Fruit fly (Drosophila melanogaster) whole organism, larva: Measurements from ENCODE around the gene CG4586.

Source experiments
- noc ChIP-seq: fragments of 200-800 bp; sonication (Bioruptor generic); optimal IDR thresholded peaks from 3 replicates; lab custom pipeline; 2019; ENCODE audit warnings: missing biosample characterization, mild to moderate bottlenecking, missing genetic modification characterization, moderate library complexity

Gene CG4586

DNA sequence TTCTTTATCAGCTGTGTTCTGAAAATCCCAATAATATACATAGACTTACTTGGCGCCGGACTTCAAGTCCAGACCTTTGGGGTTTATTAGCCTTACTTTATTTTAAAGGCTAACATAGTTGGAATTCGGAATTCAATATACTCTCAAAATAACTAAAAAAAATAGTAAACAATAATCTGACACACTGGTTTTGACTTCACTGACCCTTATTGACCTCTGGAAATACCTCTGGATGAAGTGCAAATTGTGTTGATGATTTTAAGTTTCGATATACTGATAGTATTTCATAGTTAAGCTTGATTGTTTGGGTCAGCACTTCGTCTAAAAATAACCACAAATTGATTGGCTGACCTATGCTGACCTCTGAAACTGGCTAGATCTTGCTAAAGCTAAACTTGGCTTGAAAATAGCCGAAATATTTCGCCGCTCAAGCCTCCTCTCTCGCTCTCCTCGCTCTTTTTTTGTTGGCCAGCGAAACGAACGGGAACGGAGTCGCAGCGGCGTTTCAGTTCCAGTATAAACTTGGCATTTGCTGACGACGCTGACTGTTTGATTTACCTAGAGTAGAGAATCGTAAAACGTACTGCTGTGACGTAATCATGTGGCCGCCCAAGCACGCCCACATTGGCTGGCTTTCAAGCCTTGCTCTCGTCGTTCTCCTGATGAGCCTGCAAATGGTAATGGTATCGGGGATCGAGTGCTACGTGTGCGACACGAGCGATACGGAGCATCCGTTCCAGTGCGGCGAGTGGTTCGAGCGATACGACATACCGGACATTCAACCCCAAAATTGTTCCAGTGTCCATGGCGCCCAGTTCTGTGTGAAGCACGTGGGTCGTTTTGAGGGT, 16.5 kb downstream of the CG4586 start, which contains the start of gene bou:
bou (plus strand) TSS at position 507 of the 848 bp plus-strand sequence.
- no peak for TF ChIP-seq noc (tag; lab: Kevin White, UChicago)

DNA sequence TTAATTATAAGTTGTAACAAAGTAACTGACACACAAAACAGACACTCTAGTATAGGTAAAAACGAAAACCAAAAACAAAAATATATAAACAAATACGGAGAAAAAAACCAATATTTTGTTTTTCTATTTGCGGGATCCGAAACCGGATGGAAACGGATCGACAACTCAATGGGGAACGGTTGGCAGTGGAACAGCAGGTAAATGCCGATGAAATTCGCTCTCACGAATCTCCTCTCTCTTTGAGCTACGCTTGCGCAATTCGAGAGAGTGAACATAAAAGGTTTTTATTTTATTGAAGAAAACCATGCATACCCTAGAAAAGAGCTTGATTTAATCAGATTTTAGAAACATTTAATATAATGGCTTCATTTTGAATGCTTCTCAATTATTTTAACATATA, 17.4 kb downstream of the CG4586 start:
- TF ChIP-seq noc (tag; lab: Kevin White, UChicago) = no peak

DNA sequence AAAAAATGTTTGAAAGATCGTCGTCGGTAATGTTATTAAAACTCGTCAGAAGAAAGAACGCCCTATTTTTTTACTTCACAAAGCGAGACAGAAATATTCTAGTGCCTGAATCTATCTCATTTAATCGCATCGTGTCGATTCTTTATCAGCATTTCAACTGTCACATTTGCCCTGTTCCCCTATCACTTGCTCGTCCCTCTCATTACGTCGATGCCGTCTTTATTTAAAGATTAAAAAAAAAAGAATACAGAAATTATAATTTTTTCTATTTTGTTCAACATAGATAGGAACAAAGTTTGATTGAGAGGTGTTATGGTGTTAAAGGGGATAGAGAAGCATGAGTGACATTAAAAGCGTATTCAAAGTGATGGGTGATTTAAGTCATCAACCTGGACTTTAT, 18.4 kb downstream of the CG4586 start:
- TF ChIP-seq noc (tag; lab: Kevin White, UChicago) = peak; percentile 14

DNA sequence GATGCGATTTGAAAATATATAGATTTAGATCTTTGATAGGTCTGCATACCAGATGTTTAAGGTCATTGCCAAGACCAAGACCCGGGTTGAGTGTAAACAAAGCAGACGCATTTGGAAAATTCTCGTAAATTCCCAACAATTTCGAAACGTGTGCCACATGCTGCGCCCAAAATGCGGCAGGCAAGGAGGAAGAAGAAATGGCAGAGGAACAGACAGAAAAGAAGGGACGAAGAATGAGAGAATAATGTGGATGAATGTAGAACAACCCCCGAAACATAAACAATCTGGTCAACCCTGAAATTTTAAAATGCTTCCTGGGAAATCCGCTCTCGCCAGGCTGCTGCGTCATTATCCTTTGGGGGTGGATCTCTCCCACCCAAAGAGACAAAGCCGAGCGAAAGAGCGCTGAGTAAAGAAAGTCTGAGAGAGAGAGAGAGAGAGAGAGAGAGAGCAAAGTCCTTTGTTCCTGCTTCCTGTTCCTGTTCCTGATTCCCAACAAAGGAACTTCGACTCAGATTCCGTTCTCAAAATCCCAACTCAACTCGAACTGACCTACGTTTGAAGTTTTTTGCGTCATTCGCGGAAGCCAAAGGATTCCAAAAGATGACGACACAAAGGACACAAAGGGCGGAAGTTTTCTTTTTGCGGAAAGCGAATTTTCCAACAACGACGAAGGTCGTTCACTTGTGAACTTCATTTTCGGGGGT, 19.1 kb downstream of the CG4586 start:
- no peak for TF ChIP-seq noc (tag; lab: Kevin White, UChicago)

DNA sequence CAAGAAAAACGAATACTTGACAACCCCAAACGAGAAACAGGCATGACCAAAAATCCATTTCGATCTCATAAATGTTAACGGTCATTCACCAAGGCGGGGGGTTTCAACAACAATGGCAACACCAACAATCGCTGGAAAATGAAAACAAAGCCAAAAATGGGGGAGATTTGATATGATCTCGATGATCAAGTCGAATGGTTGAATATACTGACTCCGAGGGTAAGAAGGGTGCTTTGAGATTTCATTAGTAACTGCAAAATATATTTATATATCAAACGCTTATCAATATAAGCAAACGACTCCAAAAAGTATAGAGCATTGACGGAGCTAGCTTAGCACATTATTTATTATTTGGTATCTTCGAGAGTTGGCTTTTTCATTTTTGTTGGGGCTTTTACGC, 20.4 kb downstream of the CG4586 start:
- peak; percentile 38 for TF ChIP-seq noc (tag; lab: Kevin White, UChicago)

DNA sequence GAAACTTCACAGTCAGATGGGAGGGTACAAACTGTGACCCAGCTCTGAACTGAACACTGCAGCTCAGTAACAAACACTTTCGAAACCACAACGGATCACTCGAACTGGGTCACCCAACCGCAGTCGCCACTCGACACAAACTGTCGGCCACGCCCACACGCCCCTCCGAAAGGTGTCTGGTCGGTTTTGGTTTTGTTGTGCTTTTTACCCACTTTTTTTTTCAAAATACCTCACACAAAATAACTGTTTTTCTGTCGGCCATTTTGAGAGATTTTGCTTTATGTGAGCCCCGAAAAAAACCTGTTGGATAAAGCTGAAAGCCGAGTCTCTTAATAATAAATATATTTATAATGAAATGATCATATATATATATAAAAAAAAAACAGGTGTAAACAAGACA, 21.6 kb downstream of the CG4586 start, which contains the start of gene ogre:
ogre (minus strand) TSS at position 33 of the 400 bp plus-strand sequence.
- no peak for TF ChIP-seq noc (tag; lab: Kevin White, UChicago)

DNA sequence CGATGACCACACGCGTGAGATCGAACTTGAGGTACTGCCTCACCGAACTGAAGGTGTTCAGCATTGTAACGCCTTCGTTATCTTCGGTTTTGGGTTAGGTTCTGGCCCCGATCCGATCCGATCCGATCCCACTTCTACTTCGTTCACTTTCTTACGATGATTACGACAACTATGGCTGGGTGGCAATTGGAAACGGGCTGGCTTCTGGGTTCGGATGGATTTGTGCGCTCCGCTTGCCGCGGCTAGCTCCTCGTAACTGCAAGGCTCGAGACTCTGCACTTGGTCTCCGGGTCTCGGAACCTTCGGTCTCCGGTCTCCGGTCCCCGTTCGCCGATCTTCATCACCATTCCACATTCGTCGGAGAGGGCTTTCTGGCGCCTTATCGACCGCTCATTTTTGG, 23.6 kb downstream of the CG4586 start, which contains the start of gene Inx7:
Inx7 (minus strand) TSS at position 263 of the 400 bp plus-strand sequence.
- no peak for TF ChIP-seq noc (tag; lab: Kevin White, UChicago)

DNA sequence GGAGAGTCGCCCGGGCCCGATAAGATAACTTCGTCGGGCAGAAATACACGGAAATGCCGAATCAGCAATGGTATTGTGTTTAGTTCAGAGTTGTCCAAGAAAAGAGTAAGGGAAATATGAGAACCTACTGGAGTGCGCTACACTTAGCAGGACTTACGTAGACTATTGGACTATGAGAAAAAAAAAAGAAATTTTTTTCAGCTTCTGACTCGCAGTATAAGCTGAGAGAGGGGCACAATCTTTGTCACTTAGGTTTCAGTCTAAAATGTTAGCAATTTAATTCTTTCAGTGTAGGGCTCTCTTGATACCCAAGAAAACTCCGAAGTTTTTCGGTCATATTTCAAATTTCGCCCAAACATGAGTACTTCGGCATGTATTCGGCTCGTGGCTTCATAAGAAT, 24.0 kb downstream of the CG4586 start:
- TF ChIP-seq noc (tag; lab: Kevin White, UChicago) = peak; percentile 75

DNA sequence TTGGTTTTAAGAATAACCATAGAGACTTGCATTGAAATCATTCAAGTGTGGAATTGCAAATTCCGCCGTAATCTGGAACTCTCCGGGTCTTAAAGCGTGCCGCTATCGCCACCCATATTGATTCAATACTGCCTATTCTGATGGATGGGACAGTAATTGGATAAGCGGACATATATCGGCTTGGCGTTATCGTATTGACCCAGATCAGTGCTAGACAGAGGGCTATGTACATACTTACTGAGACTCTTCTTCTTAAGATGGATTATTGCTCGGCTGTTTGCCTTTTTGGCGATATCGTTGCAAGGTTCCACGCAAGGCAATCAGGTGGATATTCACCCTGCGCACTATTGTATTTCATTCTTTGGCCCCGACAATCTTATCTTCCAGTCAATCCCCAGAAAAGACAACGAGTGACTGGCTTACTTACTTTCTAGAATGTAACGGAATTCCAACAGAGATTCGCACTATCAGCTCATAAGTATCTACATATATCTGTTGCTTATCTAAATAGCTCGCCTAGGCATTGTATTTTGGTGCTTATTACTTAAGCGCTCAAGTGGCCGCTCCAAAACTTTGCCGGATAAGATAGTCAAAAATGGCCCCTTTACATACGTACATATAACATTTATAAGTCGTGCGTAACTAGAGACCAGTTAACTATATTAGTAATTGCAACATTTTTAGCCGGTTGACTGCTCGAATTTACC, 24.9 kb downstream of the CG4586 start:
- TF ChIP-seq noc (tag; lab: Kevin White, UChicago) = no peak

dm6 chrX:6995258-6995657, 25.5 kb downstream of the CG4586 start:
- no peak for TF ChIP-seq noc (tag; lab: Kevin White, UChicago)

DNA sequence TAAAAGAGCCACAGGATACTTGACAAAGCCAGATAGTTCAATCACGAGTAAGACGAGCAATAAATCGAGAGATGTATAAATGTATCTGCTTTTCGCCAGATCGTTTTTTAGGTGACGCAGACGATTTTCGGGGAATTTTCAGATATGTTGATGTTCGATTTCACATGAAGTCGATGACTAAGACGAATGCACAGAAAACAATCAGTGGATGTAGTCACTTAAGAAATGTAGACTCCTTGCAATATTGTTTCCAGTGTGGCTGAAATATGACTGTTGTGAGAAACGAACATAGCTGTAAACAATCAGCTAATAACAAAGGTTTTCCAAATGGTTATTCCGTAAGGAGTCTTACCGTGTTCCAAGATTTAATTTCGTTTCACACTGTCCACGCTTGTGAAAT, 26.4 kb downstream of the CG4586 start:
- TF ChIP-seq noc (tag; lab: Kevin White, UChicago) = no peak

DNA sequence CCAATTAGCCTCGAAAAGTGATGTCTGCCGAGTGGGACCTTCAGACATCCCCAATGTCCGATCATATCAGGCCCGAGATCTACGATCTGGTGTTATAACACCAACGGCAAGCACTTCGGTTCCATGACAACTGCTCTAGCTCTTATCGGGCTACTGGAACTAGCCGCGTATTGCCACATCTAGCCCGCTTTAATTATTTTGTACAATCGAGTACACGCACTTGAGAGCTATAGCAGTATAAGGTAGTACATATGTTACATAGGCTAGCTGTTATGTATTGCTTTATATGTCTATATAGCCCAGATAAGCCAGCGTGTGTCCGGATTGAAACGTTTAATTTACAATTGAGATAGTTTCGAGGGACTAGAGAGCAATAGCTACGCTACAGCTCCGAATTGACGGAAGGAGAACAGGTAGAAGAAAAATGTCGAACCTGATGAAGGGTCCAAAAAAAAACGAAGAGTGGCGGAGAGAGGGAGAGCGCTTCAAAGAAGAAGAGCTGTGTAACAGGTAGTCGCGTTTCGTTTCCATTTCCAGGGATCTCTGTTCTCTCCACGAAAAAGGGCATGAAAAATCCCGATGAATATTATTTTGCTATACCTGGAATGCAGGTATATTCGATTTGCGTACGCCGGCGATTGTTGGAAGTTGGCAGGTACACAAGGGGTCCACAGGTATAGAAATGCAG, 27.4 kb downstream of the CG4586 start:
- no peak for TF ChIP-seq noc (tag; lab: Kevin White, UChicago)

- TF ChIP-seq noc (tag; lab: Kevin White, UChicago) = no peak
Measured at dm6 chrX:6997653-6998491, 28.2 kb downstream of the CG4586 start.

DNA sequence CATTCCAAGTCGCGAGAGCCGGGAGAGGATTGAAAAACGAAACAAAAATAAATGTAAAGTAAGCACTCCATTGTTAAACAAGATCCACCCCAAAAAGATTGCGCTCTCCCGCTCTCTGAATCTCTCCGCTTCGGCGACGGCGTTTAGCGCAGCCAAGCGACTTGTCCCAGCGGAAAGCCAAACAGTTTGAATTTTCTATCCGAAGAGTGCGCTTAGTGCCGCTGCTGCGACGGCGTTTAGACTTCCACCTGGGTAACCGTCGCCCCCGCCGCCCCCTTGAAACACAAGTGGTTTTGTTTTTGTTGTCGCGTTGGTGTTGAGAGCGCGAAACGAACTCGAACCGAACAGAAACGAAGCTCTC, 28.8 kb downstream of the CG4586 start, which contains the start of gene Inx2:
Inx2 (plus strand) TSS at position 181 of the 361 bp plus-strand sequence.
- peak; percentile 67 for TF ChIP-seq noc (tag; lab: Kevin White, UChicago)
